Worm (Caenorhabditis elegans): ENCODE data around the gene skr-15.

- TF ChIP-seq pha-4 (tag; optimal IDR thresholded peaks at IDR 0.05) (no peak), F57C9.4 (tag; optimal IDR thresholded peaks at IDR 0.05) (no peak), pbrm-1 (GFP tag; IDR thresholded peaks at IDR 0.05) (no peak), ccch-3 (GFP tag; optimal IDR thresholded peaks at IDR 0.05) (no peak)
These were observed 30.6 kb upstream of the skr-15 start, which contains the start of gene fbxb-99 for ce11 chrII:3793336-3793735.
